Fruit fly (Drosophila melanogaster) Kc167 (cell line): ENCODE data around the gene Nemp.

ENCODE experiments used
- Myc ChIP-seq: fragments of >200 bp; optimal IDR thresholded peaks from 2 replicates; lab custom pipeline; 2017; ENCODE audit warnings: missing external identifiers
- Sin3A ChIP-seq: fragments of >200 bp; optimal IDR thresholded peaks from 2 replicates; lab custom pipeline; 2018; ENCODE audit warnings: missing external identifiers
- h ChIP-seq: fragments of >200 bp; optimal IDR thresholded peaks from 3 replicates; lab custom pipeline; 2018; ENCODE audit warnings: missing external identifiers
- psq ChIP-seq: fragments of >200 bp; optimal IDR thresholded peaks from 2 replicates; lab custom pipeline; 2017; ENCODE audit warnings: missing external identifiers

- TF ChIP-seq Sin3A (lab: Kevin White, UChicago) (no peak), psq (no peak), h (lab: Kevin White, UChicago) (no peak), Myc (lab: Kevin White, UChicago) (no peak)
These were observed at the start of gene Nemp, which contains the start of gene r for dm6 chrX:16654931-16655409.
